Worm (Caenorhabditis elegans) whole organism, L4 larva: ENCODE measurements around the gene B0303.4.

Experiments
- ama-1 ChIP-seq: fragments of 150-350 bp; optimal IDR thresholded peaks from 2 replicates; lab custom pipeline; 2014; ENCODE audit warnings: inconsistent platforms, mixed read lengths
- fos-1 ChIP-seq: fragments of 150-350 bp; optimal IDR thresholded peaks from 2 replicates; lab custom pipeline; 2014; ENCODE audit warnings: missing biosample characterization, missing genetic modification characterization
- madf-5 ChIP-seq, 2 experiments: fragments of 200-800 bp; sonication (Bioruptor generic); IDR thresholded peaks; 2 replicates each; pipeline ENCODE4 v1.3.6; 2022; ENCODE audit warnings: missing compliant biosample characterization in 2 of 2, missing genetic modification characterization in 2 of 2
- unc-39 ChIP-seq: sonication (generic microtip); optimal IDR thresholded peaks from 2 replicates; lab custom pipeline; 2017; ENCODE audit warnings: missing biosample characterization, missing genetic modification characterization

ce11 chrIII:8658367-8658761, 31.3 kb upstream of the B0303.4 start:
- TF ChIP-seq unc-39 (no peak), madf-5 (GFP tag; IDR thresholded peaks at IDR 0.05; lab: Robert Waterston, UW) (no peak), fos-1 (tag; lab: Kevin White, UChicago) (no peak), ama-1 (lab: Kevin White, UChicago) (peak; percentile 79)
